Worm (Caenorhabditis elegans) whole organism, young adult: Measurements from ENCODE around the gene F07E5.12.

Experiments used
- ama-1 ChIP-seq, 3 experiments: fragments of 150-350 bp in 1 of 3; sonication (generic microtip) in 2 of 3; optimal IDR thresholded peaks; 2 replicates each; lab custom pipeline; 2014 to 2018; ENCODE audit warnings: missing biosample characterization in 2 of 3, missing genetic modification characterization in 2 of 3, missing genetic modification reagents in 2 of 3
- aptf-2 ChIP-seq: fragments of 200-800 bp; sonication (Bioruptor generic); conservative IDR thresholded peaks from 2 replicates; pipeline ENCODE4 v1.3.6; 2022; ENCODE audit warnings: missing genetic modification reagents, missing genetic modification characterization, missing compliant biosample characterization
- cebp-2 ChIP-seq: fragments of 200-800 bp; sonication (Bioruptor generic); IDR thresholded peaks from 2 replicates; pipeline ENCODE4 v1.3.6; 2022; ENCODE audit warnings: missing genetic modification characterization, missing compliant biosample characterization
- ceh-91 ChIP-seq: fragments of 200-800 bp; sonication (Bioruptor generic); IDR thresholded peaks from 2 replicates; pipeline ENCODE4 v1.3.6; 2022; ENCODE audit warnings: missing genetic modification reagents, missing genetic modification characterization, missing compliant biosample characterization
- dpl-1 ChIP-seq: fragments of 150-350 bp; optimal IDR thresholded peaks from 2 replicates; lab custom pipeline; 2014; ENCODE audit warnings: missing biosample characterization, missing genetic modification reagents, missing genetic modification characterization
- gei-17 ChIP-seq: fragments of 200-800 bp; sonication (Bioruptor generic); optimal IDR thresholded peaks from 2 replicates; lab custom pipeline; 2018; ENCODE audit warnings: mild to moderate bottlenecking, missing genetic modification characterization, missing compliant biosample characterization
- lir-1 ChIP-seq: fragments of 200-800 bp; sonication (Bioruptor generic); conservative IDR thresholded peaks from 2 replicates; pipeline ENCODE4 v1.3.6; 2022; ENCODE audit warnings: missing genetic modification reagents, missing genetic modification characterization, missing compliant biosample characterization
- mel-28 ChIP-seq: sonication (generic microtip); optimal IDR thresholded peaks from 2 replicates; lab custom pipeline; 2016; ENCODE audit warnings: borderline replicate concordance, mild to moderate bottlenecking, missing genetic modification characterization, missing compliant biosample characterization
- nfya-1 ChIP-seq: sonication (generic microtip); optimal IDR thresholded peaks from 2 replicates; lab custom pipeline; 2017; ENCODE audit warnings: antibody characterized with exemption, missing compliant biosample characterization, missing genetic modification characterization, borderline replicate concordance; ENCODE audit not compliant: insufficient read depth
- nfya-2 ChIP-seq: fragments of 200-800 bp; sonication (Bioruptor generic); IDR thresholded peaks from 2 replicates; pipeline ENCODE4 v1.3.6; 2022; ENCODE audit warnings: missing genetic modification reagents, missing genetic modification characterization, missing compliant biosample characterization
- sptf-2 ChIP-seq: fragments of 200-800 bp; sonication (Bioruptor generic); optimal IDR thresholded peaks from 2 replicates; lab custom pipeline; 2018; ENCODE audit warnings: mild to moderate bottlenecking, missing genetic modification characterization, missing compliant biosample characterization
- unc-62 ChIP-seq: fragments of 150-350 bp; optimal IDR thresholded peaks from 2 replicates; lab custom pipeline; 2014; ENCODE audit warnings: missing biosample characterization, missing genetic modification reagents, missing genetic modification characterization

DNA sequence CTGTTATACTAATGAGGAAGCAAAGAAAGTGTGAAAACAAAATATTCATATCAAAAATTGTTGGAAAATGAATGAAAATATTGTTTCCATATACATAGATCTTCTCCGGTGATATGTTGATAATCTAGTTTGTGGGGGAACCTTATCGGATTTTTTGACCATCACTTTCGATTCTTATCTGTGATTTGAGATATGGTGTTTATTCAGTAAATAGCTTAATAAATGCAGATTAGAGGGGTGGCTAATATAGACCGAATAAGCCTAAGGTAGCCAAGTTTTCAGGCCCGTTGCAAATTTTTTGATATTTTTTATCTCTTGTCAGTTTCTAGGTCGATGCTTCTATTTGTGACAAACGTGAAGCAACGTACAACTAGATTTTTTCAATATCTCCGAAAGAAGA lies 3.7 kb downstream of the F07E5.12 start, which contains the start of gene F07E5.7:
- TF ChIP-seq ceh-91 (GFP tag; lab: Robert Waterston, UW) (no peak), gei-17 (GFP tag; lab: Kevin White, UChicago) (no peak), nfya-1 (tag; lab: Kevin White, UChicago) (no peak), ama-1 (optimal IDR thresholded peaks at IDR 0.05; lab: Kevin White, UChicago) (no peak), ama-1 (GFP tag; optimal IDR thresholded peaks at IDR 0.05; lab: Kevin White, UChicago) (no peak), dpl-1 (GFP tag; lab: Kevin White, UChicago) (no peak), nfya-2 (GFP tag; lab: Robert Waterston, UW) (no peak), unc-62 (GFP tag; lab: Kevin White, UChicago) (no peak), mel-28 (tag; lab: Kevin White, UChicago) (no peak), cebp-2 (GFP tag; lab: Robert Waterston, UW) (no peak), aptf-2 (no peak), lir-1 (GFP tag; lab: Robert Waterston, UW) (no peak), sptf-2 (GFP tag; lab: Kevin White, UChicago) (no peak)
